Worm (Caenorhabditis elegans) whole organism, early embryonic: ENCODE measurements around the gene C16C4.18.

Experiments used
- ama-1 ChIP-seq: fragments of 150-350 bp; optimal IDR thresholded peaks from 2 replicates; lab custom pipeline; 2014
- ceh-13 ChIP-seq: fragments of 200-800 bp; sonication (Bioruptor generic); optimal IDR thresholded peaks from 2 replicates; lab custom pipeline; 2018; ENCODE audit warnings: mild to moderate bottlenecking, missing genetic modification characterization, missing compliant biosample characterization
- ceh-36 ChIP-seq: sonication (generic microtip); optimal IDR thresholded peaks from 2 replicates; lab custom pipeline; 2016; ENCODE audit warnings: missing genetic modification characterization, inconsistent platforms, missing compliant biosample characterization
- flt-1 ChIP-seq: fragments of 200-800 bp; sonication (Bioruptor generic); IDR thresholded peaks from 2 replicates; pipeline ENCODE4 v1.3.6; 2022; ENCODE audit warnings: missing genetic modification characterization, missing compliant biosample characterization
- sea-1 ChIP-seq: fragments of 200-800 bp; sonication (Bioruptor generic); conservative IDR thresholded peaks from 2 replicates; pipeline ENCODE4 v1.3.6; 2022; ENCODE audit warnings: missing genetic modification characterization, missing compliant biosample characterization

- TF ChIP-seq sea-1 (GFP tag; lab: Robert Waterston, UW) (no peak), ceh-13 (GFP tag; lab: Kevin White, UChicago) (no peak), ama-1 (lab: Kevin White, UChicago) (no peak), ceh-36 (tag; lab: Kevin White, UChicago) (no peak), flt-1 (no peak)
Measured at ce11 chrII:1850840-1851294, 10.3 kb downstream of the C16C4.18 start, which contains the start of gene C52E2.3.
